Fruit fly (Drosophila melanogaster) whole organism, prepupa: ENCODE data around the gene CG11977.

Source experiments
- Blimp-1 ChIP-seq: fragments of 200-800 bp; sonication (Bioruptor generic); optimal IDR thresholded peaks from 3 replicates; lab custom pipeline; 2017; ENCODE audit warnings: missing biosample characterization, missing genetic modification characterization, mild to moderate bottlenecking, moderate library complexity, missing genetic modification reagents
- CG10631 ChIP-seq: fragments of 200-800 bp; sonication (Bioruptor generic); optimal IDR thresholded peaks from 2 replicates; lab custom pipeline; 2016; ENCODE audit warnings: missing biosample characterization, missing genetic modification characterization
- CG10669 ChIP-seq: fragments of 200-800 bp; sonication (Bioruptor generic); optimal IDR thresholded peaks from 3 replicates; lab custom pipeline; 2018; ENCODE audit warnings: missing biosample characterization, mild to moderate bottlenecking, missing genetic modification characterization, moderate library complexity
- CG11762 ChIP-seq: fragments of 200-800 bp; sonication (Bioruptor generic); optimal IDR thresholded peaks from 3 replicates; lab custom pipeline; 2016; ENCODE audit warnings: missing biosample characterization, missing genetic modification characterization; ENCODE audit not compliant: insufficient read depth
- CG15336 ChIP-seq: fragments of 200-800 bp; sonication (Bioruptor generic); IDR thresholded peaks from 2 replicates; pipeline ENCODE4 v1.3.6; 2022; ENCODE audit warnings: missing biosample characterization, missing genetic modification characterization
- CG1621 ChIP-seq: fragments of 200-800 bp; sonication (Bioruptor generic); optimal IDR thresholded peaks from 3 replicates; lab custom pipeline; 2018; ENCODE audit warnings: missing biosample characterization, mild to moderate bottlenecking, missing genetic modification characterization
- CG16779 ChIP-seq: fragments of 200-800 bp; sonication (Bioruptor generic); optimal IDR thresholded peaks from 3 replicates; lab custom pipeline; 2017; ENCODE audit warnings: missing biosample characterization, mild to moderate bottlenecking, missing genetic modification characterization
- CG3032 ChIP-seq: fragments of 200-800 bp; optimal IDR thresholded peaks from 2 replicates; lab custom pipeline; 2019; ENCODE audit warnings: missing biosample characterization, mild to moderate bottlenecking, missing genetic modification characterization, moderate library complexity
- CG31627 ChIP-seq: fragments of 200-800 bp; sonication (Bioruptor generic); optimal IDR thresholded peaks from 3 replicates; lab custom pipeline; 2016; ENCODE audit warnings: missing biosample characterization, missing genetic modification characterization
- CG32006 ChIP-seq: fragments of 200-800 bp; sonication (Bioruptor generic); optimal IDR thresholded peaks from 3 replicates; lab custom pipeline; 2017; ENCODE audit warnings: missing biosample characterization, mild to moderate bottlenecking, missing genetic modification characterization
- CG3919 ChIP-seq: fragments of 200-800 bp; sonication (Bioruptor generic); optimal IDR thresholded peaks from 3 replicates; lab custom pipeline; 2016; ENCODE audit warnings: missing biosample characterization, missing genetic modification characterization
- CG4318 ChIP-seq: fragments of 200-800 bp; sonication (Bioruptor generic); optimal IDR thresholded peaks from 3 replicates; lab custom pipeline; 2017; ENCODE audit warnings: missing biosample characterization, mild to moderate bottlenecking, missing genetic modification characterization
- CG6163 ChIP-seq: fragments of 200-800 bp; sonication (Bioruptor generic); IDR thresholded peaks from 3 replicates; pipeline ENCODE4 v1.3.6; 2022; ENCODE audit warnings: missing biosample characterization, missing genetic modification characterization
- CG6276 ChIP-seq: fragments of 200-800 bp; sonication (Bioruptor generic); optimal IDR thresholded peaks from 2 replicates; lab custom pipeline; 2017; ENCODE audit warnings: missing biosample characterization, mild to moderate bottlenecking, missing genetic modification characterization
- CG6792 ChIP-seq: fragments of 200-800 bp; sonication (Bioruptor generic); optimal IDR thresholded peaks from 3 replicates; lab custom pipeline; 2016; ENCODE audit warnings: missing biosample characterization, missing genetic modification characterization
- CG6808 ChIP-seq: fragments of 200-800 bp; sonication (Bioruptor generic); optimal IDR thresholded peaks from 3 replicates; lab custom pipeline; 2017; ENCODE audit warnings: missing biosample characterization, missing genetic modification characterization, mild to moderate bottlenecking, moderate library complexity, missing genetic modification reagents
- CG6854 ChIP-seq: fragments of 200-800 bp; sonication (Bioruptor generic); optimal IDR thresholded peaks from 2 replicates; lab custom pipeline; 2017; ENCODE audit warnings: missing biosample characterization, mild to moderate bottlenecking, missing genetic modification characterization
- CG7368 ChIP-seq: fragments of 200-800 bp; sonication (Bioruptor generic); optimal IDR thresholded peaks from 3 replicates; lab custom pipeline; 2016; ENCODE audit warnings: missing biosample characterization, missing genetic modification characterization
- CG8119 ChIP-seq: fragments of 200-800 bp; sonication (Bioruptor generic); IDR thresholded peaks from 3 replicates; pipeline ENCODE4 v1.3.6; 2022; ENCODE audit warnings: missing biosample characterization, missing genetic modification characterization
- CG8319 ChIP-seq: fragments of 200-800 bp; sonication (Bioruptor generic); optimal IDR thresholded peaks from 3 replicates; lab custom pipeline; 2016; ENCODE audit warnings: missing biosample characterization, missing genetic modification characterization
- CG8632 ChIP-seq: fragments of 200-800 bp; sonication (Bioruptor generic); optimal IDR thresholded peaks from 3 replicates; lab custom pipeline; 2016; ENCODE audit warnings: missing biosample characterization, missing genetic modification characterization
- CG9139 ChIP-seq: fragments of 200-800 bp; sonication (Bioruptor generic); optimal IDR thresholded peaks from 3 replicates; lab custom pipeline; 2017; ENCODE audit warnings: missing biosample characterization, mild to moderate bottlenecking, missing genetic modification characterization
- Eip75B ChIP-seq: fragments of 200-800 bp; sonication (Bioruptor generic); optimal IDR thresholded peaks from 3 replicates; lab custom pipeline; 2016; ENCODE audit warnings: missing biosample characterization, missing genetic modification characterization
- Eip78C ChIP-seq: fragments of 200-800 bp; sonication (Bioruptor generic); peaks from one replicate; lab custom pipeline; 2016; ENCODE audit warnings: missing biosample characterization, missing genetic modification characterization
- Eip93F ChIP-seq: fragments of 200-800 bp; sonication (Bioruptor generic); optimal IDR thresholded peaks from 2 replicates; lab custom pipeline; 2016; ENCODE audit warnings: missing biosample characterization, mild to moderate bottlenecking, missing genetic modification characterization
- Ets21C ChIP-seq: fragments of 200-800 bp; sonication (Bioruptor generic); optimal IDR thresholded peaks from 3 replicates; lab custom pipeline; 2016; ENCODE audit warnings: missing biosample characterization, missing genetic modification characterization
- Ets96B ChIP-seq: fragments of 200-800 bp; optimal IDR thresholded peaks from 2 replicates; lab custom pipeline; 2019; ENCODE audit warnings: missing biosample characterization, mild to moderate bottlenecking, missing genetic modification characterization, moderate library complexity
- Gug ChIP-seq: fragments of 200-800 bp; sonication (Bioruptor generic); IDR thresholded peaks from 2 replicates; pipeline ENCODE4 v1.3.6; 2022; ENCODE audit warnings: missing biosample characterization, missing genetic modification characterization
- Hr38 ChIP-seq: sonication (Bioruptor generic); optimal IDR thresholded peaks from 2 replicates; lab custom pipeline; 2016; ENCODE audit warnings: missing biosample characterization, missing genetic modification characterization
- Hr39 ChIP-seq: fragments of 200-800 bp; sonication (Bioruptor generic); optimal IDR thresholded peaks from 2 replicates; lab custom pipeline; 2016; ENCODE audit warnings: missing biosample characterization, missing genetic modification characterization
- Hr4 ChIP-seq: fragments of 200-800 bp; sonication (Bioruptor generic); optimal IDR thresholded peaks from 3 replicates; lab custom pipeline; 2016; ENCODE audit warnings: missing biosample characterization, missing genetic modification characterization
- Lpt ChIP-seq: fragments of 200-800 bp; sonication (Bioruptor generic); optimal IDR thresholded peaks from 3 replicates; lab custom pipeline; 2016; ENCODE audit warnings: missing biosample characterization, missing genetic modification characterization
- Met ChIP-seq: fragments of 200-800 bp; sonication (Bioruptor generic); optimal IDR thresholded peaks from 3 replicates; lab custom pipeline; 2016; ENCODE audit warnings: missing biosample characterization, missing genetic modification characterization
- Smox ChIP-seq: fragments of 200-800 bp; sonication (Bioruptor generic); optimal IDR thresholded peaks from 3 replicates; lab custom pipeline; 2016; ENCODE audit warnings: missing biosample characterization, missing genetic modification characterization
- Sox102F ChIP-seq: fragments of 200-800 bp; sonication (Bioruptor generic); optimal IDR thresholded peaks from 2 replicates; lab custom pipeline; 2016; ENCODE audit warnings: missing biosample characterization, mild to moderate bottlenecking, missing genetic modification characterization
- Sox14 ChIP-seq: fragments of 200-800 bp; sonication (Bioruptor generic); optimal IDR thresholded peaks from 3 replicates; lab custom pipeline; 2016; ENCODE audit warnings: missing biosample characterization, missing genetic modification characterization
- Sox15 ChIP-seq: fragments of 200-800 bp; sonication (Bioruptor generic); optimal IDR thresholded peaks from 3 replicates; lab custom pipeline; 2016; ENCODE audit warnings: missing biosample characterization, missing genetic modification characterization
- cyc ChIP-seq: fragments of 200-800 bp; sonication (Bioruptor generic); optimal IDR thresholded peaks from 3 replicates; lab custom pipeline; 2016; ENCODE audit warnings: missing biosample characterization, missing genetic modification characterization
- dac ChIP-seq: fragments of 200-800 bp; sonication (Bioruptor generic); optimal IDR thresholded peaks from 2 replicates; lab custom pipeline; 2017; ENCODE audit warnings: missing biosample characterization, mild to moderate bottlenecking, missing genetic modification characterization
- dsx ChIP-seq: fragments of 200-800 bp; optimal IDR thresholded peaks from 3 replicates; lab custom pipeline; 2019; ENCODE audit warnings: missing biosample characterization, mild to moderate bottlenecking, missing genetic modification characterization, moderate library complexity; ENCODE audit not compliant: poor library complexity, severe bottlenecking
- eg ChIP-seq: fragments of 200-800 bp; sonication (Bioruptor generic); IDR thresholded peaks from 3 replicates; pipeline ENCODE4 v1.3.6; 2022; ENCODE audit warnings: missing biosample characterization, missing genetic modification characterization
- esn ChIP-seq: fragments of 200-800 bp; sonication (Bioruptor generic); optimal IDR thresholded peaks from 2 replicates; lab custom pipeline; 2016; ENCODE audit warnings: missing biosample characterization, mild to moderate bottlenecking, missing genetic modification characterization, moderate library complexity
- fkh ChIP-seq: fragments of 200-800 bp; sonication (Bioruptor generic); optimal IDR thresholded peaks from 3 replicates; lab custom pipeline; 2017; ENCODE audit warnings: missing biosample characterization, mild to moderate bottlenecking, missing genetic modification characterization, moderate library complexity
- lz ChIP-seq: fragments of 200-800 bp; sonication (Bioruptor generic); optimal IDR thresholded peaks from 3 replicates; lab custom pipeline; 2016; ENCODE audit warnings: missing biosample characterization, missing genetic modification characterization
- net ChIP-seq: fragments of 200-800 bp; sonication (Bioruptor generic); optimal IDR thresholded peaks from 3 replicates; lab custom pipeline; 2016; ENCODE audit warnings: missing biosample characterization, missing genetic modification characterization
- pdm3 ChIP-seq: fragments of 200-800 bp; sonication (Bioruptor generic); optimal IDR thresholded peaks from 3 replicates; lab custom pipeline; 2016; ENCODE audit warnings: missing biosample characterization, missing genetic modification characterization
- salr ChIP-seq, 2 experiments: fragments of 200-800 bp; sonication (Bioruptor generic); optimal IDR thresholded peaks; 3 replicates each; lab custom pipeline; 2016 to 2018; ENCODE audit warnings: missing biosample characterization in 2 of 2, missing genetic modification characterization in 2 of 2, mild to moderate bottlenecking in 1 of 2
- spab ChIP-seq: fragments of 200-800 bp; sonication (Bioruptor generic); optimal IDR thresholded peaks from 2 replicates; lab custom pipeline; 2017; ENCODE audit warnings: missing biosample characterization, mild to moderate bottlenecking, missing genetic modification characterization, missing genetic modification reagents
- ss ChIP-seq, 2 experiments: fragments of 200-800 bp; sonication (Bioruptor generic); optimal IDR thresholded peaks; 2 replicates in 1 of 2; 3 replicates in 1 of 2; lab custom pipeline; 2017 to 2018; ENCODE audit warnings: mild to moderate bottlenecking in 2 of 2, missing biosample characterization in 2 of 2, missing genetic modification characterization in 2 of 2, moderate library complexity in 1 of 2
- topi ChIP-seq: fragments of 200-800 bp; sonication (Bioruptor generic); optimal IDR thresholded peaks from 3 replicates; lab custom pipeline; 2016; ENCODE audit warnings: missing biosample characterization, missing genetic modification characterization
- vri ChIP-seq: fragments of 200-800 bp; sonication (Bioruptor generic); optimal IDR thresholded peaks from 3 replicates; lab custom pipeline; 2016; ENCODE audit warnings: missing biosample characterization, mild to moderate bottlenecking, missing genetic modification characterization

Gene CG11977

DNA sequence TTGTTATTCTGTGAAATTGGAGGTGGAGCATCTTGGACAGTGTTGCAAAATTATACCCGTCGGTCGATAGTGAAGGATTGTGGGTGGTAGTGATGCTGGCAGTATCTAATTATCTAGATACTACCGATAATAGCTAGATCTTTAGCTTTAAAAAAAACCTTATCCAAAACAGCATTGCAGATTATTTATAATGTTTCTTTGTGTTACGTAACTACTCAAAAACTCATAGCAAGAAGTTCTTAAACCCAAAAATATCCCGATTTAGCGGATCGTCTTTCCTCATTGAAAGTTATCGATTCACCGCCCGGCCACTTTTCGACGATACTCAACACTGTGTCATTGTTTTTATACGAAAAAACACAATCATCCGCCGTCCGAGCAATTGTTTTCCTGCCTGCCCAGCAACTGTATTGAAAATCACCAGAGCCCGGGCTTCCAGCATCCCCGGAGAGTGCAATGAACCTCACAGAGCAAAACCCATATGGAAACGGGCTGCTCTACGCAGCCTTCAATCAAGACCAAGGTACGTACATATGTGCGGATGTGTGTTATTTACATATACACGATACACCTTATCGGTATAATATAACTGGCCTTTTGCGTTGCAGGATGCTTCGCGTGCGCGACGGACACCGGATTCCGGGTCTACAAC lies 4.4 kb upstream of the CG11977 start, which contains the start of gene CG11975:
CG11975 (plus strand) TSS at position 326 of the 652 bp plus-strand sequence.
- TF ChIP-seq esn (peak; percentile 84), CG10669 (GFP tag; lab: Kevin White, UChicago) (no peak), CG9139 (GFP tag; lab: Kevin White, UChicago) (no peak), CG3032 (tag; lab: Kevin White, UChicago) (peak; percentile 65), Ets96B (tag; lab: Kevin White, UChicago) (peak; percentile 54), Eip75B (GFP tag; lab: Kevin White, UChicago) (no peak), CG6163 (GFP tag; lab: Robert Waterston, UW) (peak; percentile 46; the same call in 2 of the 3 replicates), Sox102F (no peak), Smox (GFP tag; lab: Kevin White, UChicago) (no peak), pdm3 (GFP tag; lab: Kevin White, UChicago) (no peak), fkh (GFP tag; lab: Kevin White, UChicago) (no peak), CG6792 (GFP tag; lab: Kevin White, UChicago) (peak; percentile 58), Lpt (GFP tag; lab: Kevin White, UChicago) (peak; percentile 56), CG4318 (GFP tag; lab: Kevin White, UChicago) (no peak), CG32006 (GFP tag; lab: Kevin White, UChicago) (no peak), CG8319 (peak; percentile 52), spab (GFP tag; lab: Kevin White, UChicago) (no peak), CG6854 (no peak), dac (GFP tag; lab: Kevin White, UChicago) (no peak), eg (GFP tag; lab: Robert Waterston, UW) (peak; percentile 15; the same call in 1 of the 3 replicates), dsx (GFP tag; lab: Kevin White, UChicago) (no peak), Hr39 (GFP tag; lab: Kevin White, UChicago) (peak; percentile 72), CG6808 (GFP tag; lab: Kevin White, UChicago) (no peak), lz (peak; percentile 85), Met (no peak), CG7368 (GFP tag; lab: Kevin White, UChicago) (peak; percentile 42), CG16779 (no peak), CG8119 (GFP tag; lab: Robert Waterston, UW) (no peak), CG1621 (tag; lab: Kevin White, UChicago) (no peak), CG10631 (peak; percentile 77), CG31627 (peak; percentile 73), CG3919 (no peak), topi (peak; percentile 80), CG8632 (GFP tag; lab: Kevin White, UChicago) (no peak), cyc (GFP tag; lab: Kevin White, UChicago) (peak; percentile 79), CG11762 (GFP tag; lab: Kevin White, UChicago) (no peak), Gug (0 out of 2 replicates have a peak, but pooled peaks have one; percentile 33), Blimp-1 (GFP tag; lab: Kevin White, UChicago) (no peak), Eip93F (GFP tag; lab: Kevin White, UChicago) (no peak), Sox14 (peak; percentile 89), CG6276 (GFP tag; lab: Kevin White, UChicago) (no peak), CG15336 (GFP tag; lab: Robert Waterston, UW) (no peak), vri (no peak), salr (GFP tag; optimal IDR thresholded peaks at IDR 0.05; lab: Kevin White, UChicago) (peak in 1 of 2 experiments; percentile 34), ss (GFP tag; optimal IDR thresholded peaks at IDR 0.05; lab: Kevin White, UChicago) (no peak), Hr4 (no peak), Hr38 (GFP tag; lab: Kevin White, UChicago) (no peak), Ets21C (GFP tag; lab: Kevin White, UChicago) (no peak), Eip78C (GFP tag; lab: Kevin White, UChicago) (peak; percentile 87), Sox15 (peak; percentile 53), net (GFP tag; lab: Kevin White, UChicago) (peak; percentile 47)
